Worm (Caenorhabditis elegans) whole organism, L4 larva: Measurements from ENCODE around the gene pqn-73.

ENCODE experiments used
- F49E8.2 ChIP-seq: sonication (generic microtip); optimal IDR thresholded peaks from 2 replicates; lab custom pipeline; 2016; ENCODE audit warnings: missing compliant biosample characterization, mild to moderate bottlenecking, missing genetic modification characterization, borderline replicate concordance
- T26A8.4 ChIP-seq: fragments of 200-800 bp; sonication (Bioruptor generic); IDR thresholded peaks from 2 replicates; pipeline ENCODE4 v1.3.6; 2022; ENCODE audit warnings: missing genetic modification characterization, missing compliant biosample characterization
- Y48G9A.11 ChIP-seq: fragments of 200-800 bp; sonication (Bioruptor generic); IDR thresholded peaks from 2 replicates; pipeline ENCODE4 v1.3.6; 2022; ENCODE audit warnings: missing genetic modification reagents, missing genetic modification characterization, missing compliant biosample characterization
- Y5F2A.4 ChIP-seq: fragments of 200-800 bp; sonication (Bioruptor generic); optimal IDR thresholded peaks from 2 replicates; lab custom pipeline; 2018; ENCODE audit warnings: mild to moderate bottlenecking, missing genetic modification characterization, missing compliant biosample characterization
- ama-1 ChIP-seq: fragments of 150-350 bp; optimal IDR thresholded peaks from 2 replicates; lab custom pipeline; 2014; ENCODE audit warnings: inconsistent platforms, mixed read lengths
- ceh-20 ChIP-seq: fragments of 200-800 bp; sonication (Bioruptor generic); IDR thresholded peaks from 2 replicates; pipeline ENCODE4 v1.3.6; 2022; ENCODE audit warnings: missing genetic modification reagents, missing genetic modification characterization, missing compliant biosample characterization
- ceh-44 ChIP-seq: fragments of 200-800 bp; sonication (Bioruptor generic); IDR thresholded peaks from 2 replicates; pipeline ENCODE4 v1.3.6; 2022; ENCODE audit warnings: missing genetic modification reagents, missing genetic modification characterization, missing compliant biosample characterization
- daf-16 ChIP-seq, 3 experiments: sonication (generic microtip); optimal IDR thresholded peaks; 2 replicates each; lab custom pipeline; 2016 to 2017; ENCODE audit warnings: missing genetic modification characterization in 3 of 3, missing genetic modification reagents in 3 of 3, mild to moderate bottlenecking in 2 of 3, missing compliant biosample characterization in 2 of 3, missing biosample characterization in 1 of 3, moderate library complexity in 1 of 3
- daf-19 ChIP-seq: fragments of 200-800 bp; sonication (Bioruptor generic); conservative IDR thresholded peaks from 2 replicates; pipeline ENCODE4 v1.3.6; 2022; ENCODE audit warnings: missing genetic modification characterization, missing compliant biosample characterization
- dmd-6 ChIP-seq: fragments of 200-800 bp; sonication (Bioruptor generic); IDR thresholded peaks from 2 replicates; pipeline ENCODE4 v1.3.6; 2022; ENCODE audit warnings: missing genetic modification reagents, missing genetic modification characterization, missing compliant biosample characterization
- dmd-8 ChIP-seq: fragments of 200-800 bp; sonication (Bioruptor generic); IDR thresholded peaks from 2 replicates; pipeline ENCODE4 v1.3.6; 2022; ENCODE audit warnings: missing genetic modification characterization, missing compliant biosample characterization
- dpl-1 ChIP-seq: fragments of 150-350 bp; optimal IDR thresholded peaks from 2 replicates; lab custom pipeline; 2014; ENCODE audit warnings: missing biosample characterization, missing genetic modification reagents, missing genetic modification characterization
- egl-43 ChIP-seq: fragments of 200-800 bp; sonication (Bioruptor generic); IDR thresholded peaks from 2 replicates; pipeline ENCODE4 v1.3.6; 2022; ENCODE audit warnings: missing genetic modification reagents, missing genetic modification characterization, missing compliant biosample characterization
- fkh-10 ChIP-seq: fragments of 150-350 bp; optimal IDR thresholded peaks from 2 replicates; lab custom pipeline; 2014; ENCODE audit warnings: missing biosample characterization, missing genetic modification reagents, missing genetic modification characterization
- fos-1 ChIP-seq: fragments of 150-350 bp; optimal IDR thresholded peaks from 2 replicates; lab custom pipeline; 2014; ENCODE audit warnings: missing biosample characterization, missing genetic modification characterization
- hif-1 ChIP-seq, 2 experiments: sonication (generic microtip); optimal IDR thresholded peaks; 2 replicates each; lab custom pipeline; 2016 to 2017; ENCODE audit warnings: missing compliant biosample characterization in 2 of 2, missing genetic modification characterization in 2 of 2, missing genetic modification reagents in 2 of 2, missing genotype in 2 of 2, mild to moderate bottlenecking in 1 of 2
- hlh-30 ChIP-seq: sonication (generic microtip); optimal IDR thresholded peaks from 2 replicates; lab custom pipeline; 2017; ENCODE audit warnings: antibody characterized with exemption, mild to moderate bottlenecking, missing genetic modification characterization, missing compliant biosample characterization; ENCODE audit not compliant: insufficient read depth
- hmg-1.1 ChIP-seq: fragments of 200-800 bp; sonication (Bioruptor generic); IDR thresholded peaks from 2 replicates; pipeline ENCODE4 v1.3.6; 2022; ENCODE audit warnings: missing genetic modification reagents, missing genetic modification characterization, missing compliant biosample characterization
- lin-13 ChIP-seq: fragments of 150-350 bp; optimal IDR thresholded peaks from 2 replicates; lab custom pipeline; 2014; ENCODE audit warnings: missing biosample characterization, missing genetic modification reagents, missing genetic modification characterization
- lin-29 ChIP-seq: fragments of 200-800 bp; sonication (Bioruptor generic); IDR thresholded peaks from 2 replicates; pipeline ENCODE4 v1.3.6; 2022; ENCODE audit warnings: missing genetic modification reagents, missing genetic modification characterization, missing compliant biosample characterization
- lin-38 ChIP-seq: fragments of 200-800 bp; sonication (Bioruptor generic); IDR thresholded peaks from 2 replicates; pipeline ENCODE4 v1.3.6; 2022; ENCODE audit warnings: missing genetic modification reagents, missing genetic modification characterization, missing compliant biosample characterization
- lsy-2 ChIP-seq, 2 experiments: fragments of 150-350 bp in 1 of 2; sonication (generic microtip) in 1 of 2; optimal IDR thresholded peaks; 2 replicates each; lab custom pipeline; 2014 to 2017; ENCODE audit warnings: missing biosample characterization in 2 of 2, missing genetic modification characterization in 2 of 2
- mep-1 ChIP-seq: fragments of 150-350 bp; sonication (generic microtip); optimal IDR thresholded peaks from 3 replicates; lab custom pipeline; 2014; ENCODE audit warnings: missing biosample characterization, missing genetic modification characterization
- mes-2 ChIP-seq: sonication (generic microtip); optimal IDR thresholded peaks from 2 replicates; lab custom pipeline; 2016; ENCODE audit warnings: missing genotype, mild to moderate bottlenecking, missing genetic modification characterization, missing compliant biosample characterization; ENCODE audit not compliant: poor library complexity, severe bottlenecking
- mxl-2 ChIP-seq: fragments of 200-800 bp; sonication (Bioruptor generic); conservative IDR thresholded peaks from 2 replicates; pipeline ENCODE4 v1.3.6; 2022; ENCODE audit warnings: missing genetic modification reagents, missing genetic modification characterization, missing compliant biosample characterization
- nhr-102 ChIP-seq: sonication (generic microtip); optimal IDR thresholded peaks from 2 replicates; lab custom pipeline; 2016; ENCODE audit warnings: mild to moderate bottlenecking, missing genetic modification characterization, moderate library complexity, missing compliant biosample characterization
- nhr-25 ChIP-seq: sonication (generic microtip); optimal IDR thresholded peaks from 2 replicates; lab custom pipeline; 2017; ENCODE audit warnings: missing genetic modification characterization, mild to moderate bottlenecking, missing compliant biosample characterization, antibody characterized with exemption, moderate library complexity, borderline replicate concordance; ENCODE audit not compliant: insufficient read depth
- nhr-28 ChIP-seq: fragments of 150-350 bp; optimal IDR thresholded peaks from 2 replicates; lab custom pipeline; 2014; ENCODE audit warnings: missing biosample characterization, missing genetic modification characterization
- nhr-6 ChIP-seq: fragments of 150-350 bp; optimal IDR thresholded peaks from 2 replicates; lab custom pipeline; 2014; ENCODE audit warnings: missing biosample characterization, missing genetic modification characterization
- nhr-76 ChIP-seq: fragments of 150-350 bp; optimal IDR thresholded peaks from 2 replicates; lab custom pipeline; 2014; ENCODE audit warnings: missing biosample characterization, missing genetic modification characterization
- pha-4 ChIP-seq, 2 experiments: fragments of 150-350 bp in 1 of 2; fragments of 200-800 bp in 1 of 2; sonication (Bioruptor generic) in 1 of 2; IDR thresholded peaks in 1 of 2; optimal IDR thresholded peaks in 1 of 2; 2 replicates each; pipeline versions ENCODE4 v1.3.6 to Lab custom; 2014 to 2022; ENCODE audit warnings: missing genetic modification characterization in 2 of 2, missing genetic modification reagents in 2 of 2, missing biosample characterization in 1 of 2, missing compliant biosample characterization in 1 of 2
- php-3 ChIP-seq: fragments of 200-800 bp; sonication (Bioruptor generic); IDR thresholded peaks from 2 replicates; pipeline ENCODE4 v1.3.6; 2022; ENCODE audit warnings: missing genetic modification reagents, missing genetic modification characterization, missing compliant biosample characterization
- rbr-2 ChIP-seq: sonication (generic microtip); optimal IDR thresholded peaks from 2 replicates; lab custom pipeline; 2016; ENCODE audit warnings: missing genotype, missing genetic modification characterization, missing compliant biosample characterization
- snpc-1.2 ChIP-seq: fragments of 200-800 bp; sonication (Bioruptor generic); IDR thresholded peaks from 2 replicates; pipeline ENCODE4 v1.3.6; 2022; ENCODE audit warnings: missing genetic modification reagents, missing genetic modification characterization, missing compliant biosample characterization
- spr-3 ChIP-seq: fragments of 200-800 bp; sonication (Bioruptor generic); optimal IDR thresholded peaks from 2 replicates; lab custom pipeline; 2018; ENCODE audit warnings: mild to moderate bottlenecking, missing genetic modification characterization, missing compliant biosample characterization
- tra-1 ChIP-seq: fragments of 200-800 bp; sonication (Bioruptor generic); IDR thresholded peaks from 2 replicates; pipeline ENCODE4 v1.3.6; 2022; ENCODE audit warnings: missing genetic modification reagents, missing genetic modification characterization, missing compliant biosample characterization
- unc-130 ChIP-seq: sonication (generic microtip); optimal IDR thresholded peaks from 2 replicates; lab custom pipeline; 2016; ENCODE audit warnings: missing genetic modification reagents, missing genetic modification characterization, missing compliant biosample characterization
- unc-39 ChIP-seq: sonication (generic microtip); optimal IDR thresholded peaks from 2 replicates; lab custom pipeline; 2017; ENCODE audit warnings: missing biosample characterization, missing genetic modification characterization
- ztf-11 ChIP-seq: fragments of 150-350 bp; optimal IDR thresholded peaks from 2 replicates; lab custom pipeline; 2014; ENCODE audit warnings: missing biosample characterization, missing genetic modification characterization

pqn-73 gene

DNA sequence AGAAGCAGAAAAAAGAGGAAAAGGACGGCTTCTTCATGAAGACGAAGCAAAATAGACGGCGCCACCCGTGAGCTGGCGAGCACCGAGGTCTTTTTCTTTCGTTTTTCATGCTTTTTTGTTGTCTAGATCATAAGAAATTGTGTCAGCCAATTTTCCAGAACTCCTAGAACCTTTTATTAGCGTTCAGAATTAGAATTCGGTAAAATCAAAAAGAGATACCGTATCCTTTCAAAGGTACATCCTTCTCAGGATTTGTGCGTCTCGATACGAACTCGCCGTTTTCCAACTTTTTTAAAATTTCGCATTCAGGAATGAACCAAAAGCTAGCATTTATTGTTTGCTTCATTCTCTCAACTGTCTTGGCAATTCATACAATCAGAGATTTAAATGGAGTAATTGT, 32.5 kb downstream of the pqn-73 start, which contains the start of gene F54C9.7:
Gene F54C9.7 (plus strand): TSS at position 301 of the 400 bp plus-strand sequence.
- TF ChIP-seq rbr-2 (tag; lab: Kevin White, UChicago), result no peak
- no peak for TF ChIP-seq nhr-76
- TF ChIP-seq dmd-6 (GFP tag; lab: Robert Waterston, UW), result no peak
- no peak for TF ChIP-seq nhr-102 (tag; lab: Kevin White, UChicago)
- no peak for TF ChIP-seq F49E8.2 (tag; lab: Kevin White, UChicago)
- TF ChIP-seq hmg-1.1 (GFP tag; lab: Robert Waterston, UW), result no peak
- TF ChIP-seq lin-38 (GFP tag; lab: Robert Waterston, UW), result peak; percentile 44

DNA sequence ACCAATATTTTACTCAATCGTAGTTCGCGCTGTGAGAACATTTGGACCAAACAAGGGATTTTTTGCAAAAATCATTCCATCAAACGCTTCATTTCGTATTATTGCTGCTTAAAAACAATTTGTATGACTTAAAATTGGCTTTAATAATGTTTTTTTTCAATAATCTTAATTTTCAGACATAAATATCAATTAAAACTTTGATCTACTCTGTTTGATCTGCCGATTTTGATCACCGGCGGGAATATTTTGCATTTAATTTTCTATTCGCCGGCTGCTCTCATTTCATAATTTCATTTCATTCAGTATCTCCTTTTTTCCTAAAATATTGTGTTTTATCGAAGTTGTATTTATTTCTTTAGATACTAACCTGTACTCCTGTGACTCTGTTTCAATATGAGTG, 34.7 kb downstream of the pqn-73 start, which contains the start of gene puf-5:
Gene puf-5 (plus strand): TSS at position 358 of the 400 bp plus-strand sequence.
- no peak for TF ChIP-seq F49E8.2 (tag; lab: Kevin White, UChicago)
- no peak for TF ChIP-seq hmg-1.1 (GFP tag; lab: Robert Waterston, UW)
- no peak for TF ChIP-seq fos-1 (tag; lab: Kevin White, UChicago)
- TF ChIP-seq lin-13 (GFP tag; lab: Kevin White, UChicago), result no peak
- TF ChIP-seq lin-38 (GFP tag; lab: Robert Waterston, UW), result 0 out of 2 replicates have a peak, but pooled peaks have one; percentile 4
- no peak for TF ChIP-seq spr-3 (GFP tag; lab: Kevin White, UChicago)
- peak; percentile 24 for TF ChIP-seq unc-130

DNA sequence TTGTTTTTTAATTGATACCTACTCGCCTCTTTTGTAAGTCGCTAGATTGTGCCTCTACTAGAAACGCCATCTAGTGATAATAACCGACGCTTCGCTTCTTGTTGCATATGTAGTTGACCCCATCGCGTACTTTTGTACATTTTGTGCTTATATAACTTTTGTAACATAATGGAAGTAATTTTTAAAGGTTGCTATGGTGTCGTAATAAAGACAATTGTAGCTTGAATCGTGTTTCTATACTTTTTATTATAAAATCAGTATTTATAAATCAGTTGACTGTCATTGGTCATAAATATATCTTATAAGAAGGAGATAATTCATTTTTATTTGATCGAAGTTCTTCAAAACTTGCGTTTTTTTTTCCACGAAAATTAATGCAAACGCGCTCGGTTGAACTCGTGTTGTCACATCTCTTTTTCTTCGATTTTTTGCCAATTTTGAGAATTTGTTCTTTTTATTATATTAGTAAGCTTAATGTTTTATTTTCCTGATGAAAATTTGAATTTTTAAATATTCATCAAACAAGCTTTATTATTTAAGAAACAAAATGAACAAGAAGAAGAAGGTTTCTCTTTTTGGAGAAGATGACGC, 37.1 kb downstream of the pqn-73 start, which contains the start of gene F54C9.9:
Gene F54C9.9 (plus strand): TSS at position 541 of the 591 bp plus-strand sequence.
- no peak for TF ChIP-seq nhr-25 (tag; lab: Kevin White, UChicago)
- TF ChIP-seq mep-1 (tag; lab: Kevin White, UChicago), result peak; percentile 2
- no peak for TF ChIP-seq Y5F2A.4 (GFP tag; lab: Kevin White, UChicago)
- peak; percentile 4 for TF ChIP-seq dpl-1 (GFP tag; lab: Kevin White, UChicago)
- TF ChIP-seq mxl-2 (GFP tag; lab: Robert Waterston, UW), result no peak
- TF ChIP-seq tra-1 (GFP tag; lab: Robert Waterston, UW), result no peak
- peak; percentile 82 for TF ChIP-seq lin-38 (GFP tag; lab: Robert Waterston, UW)
- TF ChIP-seq mes-2 (tag; lab: Kevin White, UChicago), result peak; percentile 44
- TF ChIP-seq pha-4 (GFP tag; IDR thresholded peaks at IDR 0.05; lab: Robert Waterston, UW), result peak; percentile 55; the same call in 1 of the 2 replicates
- TF ChIP-seq pha-4 (tag; optimal IDR thresholded peaks at IDR 0.05; lab: Kevin White, UChicago), result no peak
- TF ChIP-seq snpc-1.2 (GFP tag; lab: Robert Waterston, UW), result peak; percentile 64; the same call in 1 of the 2 replicates
- peak; percentile 54 for TF ChIP-seq unc-130
- TF ChIP-seq lsy-2 (tag; optimal IDR thresholded peaks at IDR 0.05; lab: Kevin White, UChicago), result peak in 1 of 2 experiments; percentile 61
- peak; percentile 11 for TF ChIP-seq nhr-28
- TF ChIP-seq ztf-11, result no peak

DNA sequence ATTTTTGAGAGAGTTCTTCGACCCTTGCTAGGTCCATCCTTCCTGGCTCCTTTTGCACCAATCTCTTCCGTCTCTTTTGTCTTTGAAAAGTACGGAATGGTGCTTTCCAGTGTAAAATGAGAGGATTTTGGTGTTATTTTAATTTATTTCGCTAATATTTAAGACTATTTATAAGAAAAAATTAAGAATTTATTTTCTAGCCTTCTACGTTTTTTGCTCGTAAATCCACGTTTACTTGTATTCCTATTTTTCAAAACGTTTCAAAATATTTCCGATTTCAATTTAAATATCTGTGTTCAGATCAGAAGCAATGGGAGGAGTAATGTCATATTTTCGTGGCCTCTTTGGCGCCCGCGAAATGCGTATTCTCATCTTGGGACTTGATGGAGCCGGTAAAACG, 41.2 kb downstream of the pqn-73 start, which contains the start of gene arl-1:
Gene arl-1 (plus strand): TSS at position 301 of the 400 bp plus-strand sequence.
- TF ChIP-seq ceh-44 (GFP tag; lab: Robert Waterston, UW) (no peak), hif-1 (tag; optimal IDR thresholded peaks at IDR 0.05; lab: Kevin White, UChicago) (no peak), ceh-20 (GFP tag; lab: Robert Waterston, UW) (no peak), lin-29 (no peak), Y48G9A.11 (GFP tag; lab: Robert Waterston, UW) (no peak), mes-2 (tag; lab: Kevin White, UChicago) (no peak)
- TF ChIP-seq, all 104 proteins: peak for 0

DNA sequence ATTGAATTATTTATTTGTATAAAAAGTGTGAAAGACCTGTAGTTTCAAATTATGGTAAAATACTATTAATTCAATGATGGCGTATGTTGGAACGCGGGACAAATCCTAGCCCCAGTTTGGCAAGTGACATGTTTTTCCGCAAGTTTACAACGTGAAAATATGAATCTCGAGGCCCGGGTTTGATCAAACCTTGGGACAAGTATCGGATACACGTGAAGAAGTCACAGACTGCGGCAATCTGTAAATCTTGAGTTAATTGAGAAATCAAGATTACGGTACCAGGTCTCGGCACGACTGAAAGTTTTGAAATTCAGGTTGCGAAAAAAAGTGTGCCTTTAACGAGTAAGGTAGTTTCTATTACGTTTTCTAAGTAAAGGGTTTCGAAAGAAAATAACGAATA, 42.5 kb downstream of the pqn-73 start:
- no peak for TF ChIP-seq Y48G9A.11 (GFP tag; lab: Robert Waterston, UW)
- peak; percentile 58 for TF ChIP-seq ama-1 (lab: Kevin White, UChicago)
- no peak for TF ChIP-seq daf-19 (GFP tag; lab: Robert Waterston, UW)
- TF ChIP-seq fkh-10 (GFP tag; lab: Kevin White, UChicago), result no peak
- no peak for TF ChIP-seq T26A8.4 (GFP tag; lab: Robert Waterston, UW)
- no peak for TF ChIP-seq ceh-44 (GFP tag; lab: Robert Waterston, UW)
- no peak for TF ChIP-seq egl-43
- no peak for TF ChIP-seq dmd-8 (GFP tag; lab: Robert Waterston, UW)
- 0 out of 2 replicates have a peak, but pooled peaks have one; percentile 28 for TF ChIP-seq lin-38 (GFP tag; lab: Robert Waterston, UW)
- TF ChIP-seq hlh-30, result peak; percentile 7
- no peak for TF ChIP-seq daf-16 (GFP tag; optimal IDR thresholded peaks at IDR 0.05; lab: Kevin White, UChicago)
- no peak for TF ChIP-seq daf-16 (tag; optimal IDR thresholded peaks at IDR 0.05; lab: Kevin White, UChicago)
- TF ChIP-seq php-3 (GFP tag; lab: Robert Waterston, UW), result no peak
- no peak for TF ChIP-seq unc-39 (tag; lab: Kevin White, UChicago)
- TF ChIP-seq nhr-6 (tag; lab: Kevin White, UChicago), result no peak
